Worm (Caenorhabditis elegans) whole organism, midembryonic: ENCODE results near the gene ZK185.5.

Experiments used
- T22C8.4 ChIP-seq: fragments of 200-800 bp; sonication (Bioruptor generic); IDR thresholded peaks from 2 replicates; pipeline ENCODE4 v1.3.6; 2022; ENCODE audit warnings: missing genetic modification characterization, missing compliant biosample characterization
- cog-1 ChIP-seq: sonication (generic microtip); optimal IDR thresholded peaks from 2 replicates; lab custom pipeline; 2016; ENCODE audit warnings: missing genetic modification characterization, missing compliant biosample characterization
- flt-1 ChIP-seq: fragments of 200-800 bp; sonication (Bioruptor generic); IDR thresholded peaks from 2 replicates; pipeline ENCODE4 v1.3.6; 2022; ENCODE audit warnings: missing genetic modification characterization, missing compliant biosample characterization
- klf-2 ChIP-seq: fragments of 200-800 bp; sonication (Bioruptor generic); conservative IDR thresholded peaks from 2 replicates; pipeline ENCODE4 v1.3.6; 2022; ENCODE audit warnings: missing genetic modification reagents, missing genetic modification characterization, missing compliant biosample characterization
- med-1 ChIP-seq: sonication (generic microtip); optimal IDR thresholded peaks from 2 replicates; lab custom pipeline; 2017; ENCODE audit warnings: missing genetic modification characterization, mild to moderate bottlenecking, missing compliant biosample characterization, antibody characterized with exemption, missing genetic modification reagents; ENCODE audit not compliant: insufficient read depth
- ref-1 ChIP-seq: fragments of 200-800 bp; sonication (Bioruptor generic); conservative IDR thresholded peaks from 2 replicates; pipeline ENCODE4 v1.3.6; 2022; ENCODE audit warnings: missing genetic modification reagents, missing genetic modification characterization, missing compliant biosample characterization
- ztf-23 ChIP-seq: fragments of 200-800 bp; sonication (Bioruptor generic); IDR thresholded peaks from 2 replicates; pipeline ENCODE4 v1.3.6; 2022; ENCODE audit warnings: missing genetic modification reagents, missing genetic modification characterization, missing compliant biosample characterization
- ztf-29 ChIP-seq: fragments of 200-800 bp; sonication (Bioruptor generic); IDR thresholded peaks from 2 replicates; pipeline ENCODE4 v1.3.6; 2022; ENCODE audit warnings: missing genetic modification reagents, missing genetic modification characterization, missing compliant biosample characterization

- TF ChIP-seq flt-1 (GFP tag; lab: Robert Waterston, UW) (no peak), T22C8.4 (no peak), ref-1 (no peak), ztf-29 (no peak), cog-1 (no peak), klf-2 (GFP tag; lab: Robert Waterston, UW) (no peak), ztf-23 (no peak), med-1 (GFP tag; lab: Kevin White, UChicago) (no peak)
Observed at ce11 chrIV:4557731-4558130, 12.0 kb upstream of the ZK185.5 start.
